Worm (Caenorhabditis elegans) whole organism, L1 larva: Measurements from ENCODE around the gene F59A1.13.

Source experiments
- aha-1 ChIP-seq: fragments of 150-350 bp; optimal IDR thresholded peaks from 2 replicates; lab custom pipeline; 2014; ENCODE audit warnings: missing biosample characterization, missing genetic modification characterization
- elt-2 ChIP-seq: sonication (generic microtip); optimal IDR thresholded peaks from 2 replicates; lab custom pipeline; 2016; ENCODE audit warnings: missing genetic modification characterization, mild to moderate bottlenecking, inconsistent platforms, missing compliant biosample characterization, missing genetic modification reagents
- mab-9 ChIP-seq: fragments of 200-800 bp; sonication (Bioruptor generic); IDR thresholded peaks from 2 replicates; pipeline ENCODE4 v1.3.6; 2022; ENCODE audit warnings: missing genetic modification reagents, missing genetic modification characterization, missing compliant biosample characterization
- mdl-1 ChIP-seq, 2 experiments: fragments of 150-350 bp; optimal IDR thresholded peaks; 2 replicates each; lab custom pipeline; 2014 to 2017; ENCODE audit warnings: missing biosample characterization in 2 of 2, missing genetic modification characterization in 2 of 2, inconsistent platforms in 1 of 2
- mep-1 ChIP-seq: fragments of 150-350 bp; optimal IDR thresholded peaks from 2 replicates; lab custom pipeline; 2014; ENCODE audit warnings: missing biosample characterization, missing genetic modification characterization
- nhr-237 ChIP-seq: fragments of 150-350 bp; optimal IDR thresholded peaks from 2 replicates; lab custom pipeline; 2014; ENCODE audit warnings: missing biosample characterization, missing genetic modification characterization
- unc-130 ChIP-seq: fragments of 150-350 bp; optimal IDR thresholded peaks from 2 replicates; lab custom pipeline; 2017; ENCODE audit warnings: missing biosample characterization, missing genetic modification characterization, inconsistent platforms

- TF ChIP-seq aha-1 (tag; lab: Kevin White, UChicago), result no peak
- no peak for TF ChIP-seq mep-1 (tag; lab: Kevin White, UChicago)
- no peak for TF ChIP-seq unc-130
- TF ChIP-seq mab-9 (GFP tag; lab: Robert Waterston, UW), result no peak
- no peak for TF ChIP-seq elt-2 (tag; lab: Kevin White, UChicago)
- TF ChIP-seq nhr-237 (tag; lab: Kevin White, UChicago), result no peak
- TF ChIP-seq mdl-1 (tag; optimal IDR thresholded peaks at IDR 0.05; lab: Kevin White, UChicago), result no peak
Observed at ce11 chrV:17695802-17696201, 5.0 kb upstream of the F59A1.13 start, which contains the start of gene Y26G10.1.
